Worm (Caenorhabditis elegans) whole organism, L1 larva: Measurements from ENCODE around the gene nhr-16.

Experiments
- C04F5.9 ChIP-seq: sonication (generic microtip); optimal IDR thresholded peaks from 2 replicates; lab custom pipeline; 2016; ENCODE audit warnings: missing genetic modification characterization, missing compliant biosample characterization
- C16A3.4 ChIP-seq: fragments of 150-350 bp; optimal IDR thresholded peaks from 2 replicates; lab custom pipeline; 2014; ENCODE audit warnings: missing biosample characterization, missing genetic modification characterization
- Y116A8C.19 ChIP-seq: sonication (generic microtip); optimal IDR thresholded peaks from 2 replicates; lab custom pipeline; 2016; ENCODE audit warnings: missing compliant biosample characterization, missing genetic modification characterization, borderline replicate concordance
- alr-1 ChIP-seq: fragments of 200-800 bp; sonication (Bioruptor generic); optimal IDR thresholded peaks from 2 replicates; lab custom pipeline; 2018; ENCODE audit warnings: borderline replicate concordance, mild to moderate bottlenecking, missing genetic modification characterization, missing compliant biosample characterization
- blmp-1 ChIP-seq: fragments of 150-350 bp; optimal IDR thresholded peaks from 2 replicates; lab custom pipeline; 2014; ENCODE audit warnings: missing biosample characterization, missing genetic modification characterization
- ceh-63 ChIP-seq: fragments of 200-800 bp; sonication (Bioruptor generic); optimal IDR thresholded peaks from 2 replicates; lab custom pipeline; 2018; ENCODE audit warnings: mild to moderate bottlenecking, missing genetic modification characterization, missing compliant biosample characterization
- ceh-82 ChIP-seq, 3 experiments: fragments of 150-350 bp in 1 of 3; sonication (generic microtip) in 2 of 3; optimal IDR thresholded peaks; 2 replicates each; lab custom pipeline; 2014 to 2017; ENCODE audit warnings: missing biosample characterization in 3 of 3, missing genetic modification characterization in 3 of 3
- ces-1 ChIP-seq: fragments of 150-350 bp; optimal IDR thresholded peaks from 2 replicates; lab custom pipeline; 2014; ENCODE audit warnings: missing biosample characterization, missing genetic modification reagents, missing genetic modification characterization
- dpl-1 ChIP-seq, 3 experiments: fragments of 150-350 bp in 2 of 3; sonication (generic microtip) in 1 of 3; optimal IDR thresholded peaks; 2 replicates each; lab custom pipeline; 2014 to 2017; ENCODE audit warnings: missing biosample characterization in 3 of 3, missing genetic modification characterization in 3 of 3, missing genetic modification reagents in 3 of 3
- efl-1 ChIP-seq, 4 experiments: fragments of 150-350 bp; optimal IDR thresholded peaks in 3 of 4; peaks in 1 of 4; 1 replicate in 1 of 4; 2 replicates in 3 of 4; lab custom pipeline; 2014; ENCODE audit warnings: missing biosample characterization in 2 of 4, missing genetic modification characterization in 2 of 4, missing genetic modification reagents in 2 of 4
- elt-2 ChIP-seq: sonication (generic microtip); optimal IDR thresholded peaks from 2 replicates; lab custom pipeline; 2016; ENCODE audit warnings: missing genetic modification characterization, mild to moderate bottlenecking, inconsistent platforms, missing compliant biosample characterization, missing genetic modification reagents
- fkh-8 ChIP-seq: sonication (generic microtip); optimal IDR thresholded peaks from 2 replicates; lab custom pipeline; 2016; ENCODE audit warnings: mild to moderate bottlenecking, missing genetic modification characterization, missing compliant biosample characterization
- fos-1 ChIP-seq: fragments of 150-350 bp; optimal IDR thresholded peaks from 2 replicates; lab custom pipeline; 2014; ENCODE audit warnings: missing biosample characterization, missing genetic modification characterization
- isw-1 ChIP-seq: fragments of 200-800 bp; sonication (Bioruptor generic); IDR thresholded peaks from 2 replicates; pipeline ENCODE4 v1.3.6; 2022; ENCODE audit warnings: missing genetic modification characterization, missing compliant biosample characterization
- lin-14 ChIP-seq: fragments of 200-800 bp; sonication (Bioruptor generic); optimal IDR thresholded peaks from 2 replicates; lab custom pipeline; 2018; ENCODE audit warnings: mild to moderate bottlenecking, missing genetic modification characterization, moderate library complexity, missing compliant biosample characterization
- lin-15B ChIP-seq: fragments of 150-350 bp; sonication (generic microtip); optimal IDR thresholded peaks from 3 replicates; lab custom pipeline; 2014; ENCODE audit warnings: missing biosample characterization, missing genetic modification characterization
- lin-35 ChIP-seq, 2 experiments: fragments of 150-350 bp; optimal IDR thresholded peaks; 2 replicates each; lab custom pipeline; 2014; ENCODE audit warnings: missing biosample characterization in 2 of 2, missing genetic modification characterization in 2 of 2, missing genetic modification reagents in 2 of 2
- lir-3 ChIP-seq: sonication (generic microtip); optimal IDR thresholded peaks from 2 replicates; lab custom pipeline; 2016; ENCODE audit warnings: mild to moderate bottlenecking, missing genetic modification characterization, moderate library complexity, missing compliant biosample characterization; ENCODE audit not compliant: poor library complexity
- lsy-2 ChIP-seq, 2 experiments: fragments of 150-350 bp; optimal IDR thresholded peaks; 2 replicates each; lab custom pipeline; 2014; ENCODE audit warnings: missing biosample characterization in 2 of 2, missing genetic modification characterization in 2 of 2
- mab-9 ChIP-seq: fragments of 200-800 bp; sonication (Bioruptor generic); IDR thresholded peaks from 2 replicates; pipeline ENCODE4 v1.3.6; 2022; ENCODE audit warnings: missing genetic modification reagents, missing genetic modification characterization, missing compliant biosample characterization
- mef-2 ChIP-seq: fragments of 150-350 bp; optimal IDR thresholded peaks from 2 replicates; lab custom pipeline; 2014; ENCODE audit warnings: missing biosample characterization, missing genetic modification characterization
- nhr-12 ChIP-seq: sonication (generic microtip); optimal IDR thresholded peaks from 2 replicates; lab custom pipeline; 2017; ENCODE audit warnings: missing biosample characterization, missing genetic modification characterization
- nhr-47 ChIP-seq: sonication (generic microtip); optimal IDR thresholded peaks from 2 replicates; lab custom pipeline; 2016; ENCODE audit warnings: mild to moderate bottlenecking, missing genetic modification characterization, moderate library complexity, missing compliant biosample characterization
- nhr-71 ChIP-seq: sonication (generic microtip); optimal IDR thresholded peaks from 2 replicates; lab custom pipeline; 2016; ENCODE audit warnings: mild to moderate bottlenecking, missing genetic modification characterization, moderate library complexity, missing compliant biosample characterization
- nhr-76 ChIP-seq: sonication (generic microtip); optimal IDR thresholded peaks from 2 replicates; lab custom pipeline; 2017; ENCODE audit warnings: missing biosample characterization, missing genetic modification characterization
- nhr-85 ChIP-seq: sonication (generic microtip); peaks from one replicate; lab custom pipeline; 2016; ENCODE audit warnings: missing genetic modification characterization, inconsistent platforms, missing compliant biosample characterization
- nhr-90 ChIP-seq: sonication (generic microtip); optimal IDR thresholded peaks from 2 replicates; lab custom pipeline; 2016; ENCODE audit warnings: mild to moderate bottlenecking, missing genetic modification characterization, missing compliant biosample characterization; ENCODE audit not compliant: poor library complexity
- skn-1 ChIP-seq: fragments of 150-350 bp; optimal IDR thresholded peaks from 2 replicates; lab custom pipeline; 2014; ENCODE audit warnings: missing biosample characterization, missing genetic modification characterization
- snu-23 ChIP-seq: sonication (generic microtip); optimal IDR thresholded peaks from 2 replicates; lab custom pipeline; 2016; ENCODE audit warnings: missing genetic modification characterization, missing compliant biosample characterization
- sptf-1 ChIP-seq: fragments of 150-350 bp; optimal IDR thresholded peaks from 2 replicates; lab custom pipeline; 2014; ENCODE audit warnings: missing biosample characterization, missing genetic modification characterization
- swsn-7 ChIP-seq: sonication (generic microtip); optimal IDR thresholded peaks from 2 replicates; lab custom pipeline; 2016; ENCODE audit warnings: missing genetic modification characterization, missing compliant biosample characterization
- tbx-2 ChIP-seq: sonication (generic microtip); optimal IDR thresholded peaks from 2 replicates; lab custom pipeline; 2016; ENCODE audit warnings: missing genetic modification characterization, missing compliant biosample characterization
- unc-86 ChIP-seq: sonication (generic microtip); optimal IDR thresholded peaks from 2 replicates; lab custom pipeline; 2016; ENCODE audit warnings: missing genetic modification characterization, missing compliant biosample characterization
- xbp-1 ChIP-seq: sonication (generic microtip); optimal IDR thresholded peaks from 2 replicates; lab custom pipeline; 2016; ENCODE audit warnings: missing genetic modification characterization, missing compliant biosample characterization
- zip-4 ChIP-seq: fragments of 200-800 bp; sonication (Bioruptor generic); optimal IDR thresholded peaks from 2 replicates; lab custom pipeline; 2018; ENCODE audit warnings: mild to moderate bottlenecking, missing genetic modification characterization, moderate library complexity, missing compliant biosample characterization

Gene nhr-16

ce11 chrII:4453453-4453852 lies 14.8 kb downstream of the nhr-16 start:
- peak; percentile 60 for TF ChIP-seq lin-14
- peak in 1 of 2 experiments; percentile 34 for TF ChIP-seq lin-35 (GFP tag; optimal IDR thresholded peaks at IDR 0.05; lab: Kevin White, UChicago)
- TF ChIP-seq unc-86 (tag; lab: Kevin White, UChicago), result peak; percentile 55
- no peak for TF ChIP-seq efl-1 (optimal IDR thresholded peaks at IDR 0.05; lab: Kevin White, UChicago)
- peak; percentile 13 to 56 for TF ChIP-seq efl-1 (GFP tag; optimal IDR thresholded peaks at IDR 0.05 in 1 of 2; lab: Kevin White, UChicago)
- TF ChIP-seq nhr-12 (tag; lab: Kevin White, UChicago), result no peak
- TF ChIP-seq dpl-1 (GFP tag; optimal IDR thresholded peaks at IDR 0.05; lab: Kevin White, UChicago), result peak in 1 of 3 experiments; percentile 35

- no peak for TF ChIP-seq skn-1 (tag; lab: Kevin White, UChicago)
- TF ChIP-seq ceh-63 (GFP tag; lab: Kevin White, UChicago), result no peak
These were observed 16.2 kb downstream of the nhr-16 start for ce11 chrII:4454823-4455222.

DNA sequence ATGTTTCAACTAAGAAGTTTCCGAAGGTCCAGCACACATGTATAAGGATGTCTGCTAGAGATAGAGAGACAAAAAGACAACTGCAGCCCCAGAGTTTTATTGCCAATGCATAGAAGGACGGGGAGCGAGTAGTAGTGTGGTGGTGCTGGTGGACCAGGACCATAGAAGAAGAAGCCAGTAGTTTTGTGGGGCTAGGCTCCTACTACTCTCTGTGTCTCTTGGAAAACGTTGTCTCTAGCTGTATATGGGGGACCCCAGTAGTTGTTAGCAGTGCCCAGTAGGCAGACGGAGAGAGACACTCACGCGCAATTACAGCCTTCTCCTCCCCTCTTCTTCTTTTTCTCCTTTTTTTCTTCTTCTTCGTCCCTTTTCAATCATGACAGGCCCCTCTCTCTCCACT lies 17.4 kb downstream of the nhr-16 start:
- TF ChIP-seq snu-23 (GFP tag; lab: Kevin White, UChicago) (peak; percentile 37), sptf-1 (no peak), elt-2 (no peak), lin-14 (peak; percentile 82), nhr-85 (tag; lab: Kevin White, UChicago) (no peak), nhr-47 (peak; percentile 39), unc-86 (tag; lab: Kevin White, UChicago) (peak; percentile 68), nhr-71 (tag; lab: Kevin White, UChicago) (peak; percentile 40), ceh-82 (tag; optimal IDR thresholded peaks at IDR 0.05; lab: Kevin White, UChicago) (peak in 2 of 3 experiments; percentile 22 to 61), lin-35 (GFP tag; optimal IDR thresholded peaks at IDR 0.05; lab: Kevin White, UChicago) (peak in 1 of 2 experiments; percentile 22), ces-1 (GFP tag; lab: Kevin White, UChicago) (peak; percentile 18), lsy-2 (tag; optimal IDR thresholded peaks at IDR 0.05; lab: Kevin White, UChicago) (peak in 1 of 2 experiments; percentile 30), fos-1 (tag; lab: Kevin White, UChicago) (no peak), zip-4 (GFP tag; lab: Kevin White, UChicago) (no peak), mab-9 (GFP tag; lab: Robert Waterston, UW) (peak; percentile 64; the same call in 1 of the 2 replicates), C16A3.4 (no peak), fkh-8 (peak; percentile 30), tbx-2 (peak; percentile 48), efl-1 (optimal IDR thresholded peaks at IDR 0.05; lab: Kevin White, UChicago) (peak in 1 of 2 experiments; percentile 13), efl-1 (GFP tag; optimal IDR thresholded peaks at IDR 0.05 in 1 of 2; lab: Kevin White, UChicago) (no peak), swsn-7 (tag; lab: Kevin White, UChicago) (peak; percentile 47), nhr-90 (tag; lab: Kevin White, UChicago) (no peak), isw-1 (peak; percentile 23)

DNA sequence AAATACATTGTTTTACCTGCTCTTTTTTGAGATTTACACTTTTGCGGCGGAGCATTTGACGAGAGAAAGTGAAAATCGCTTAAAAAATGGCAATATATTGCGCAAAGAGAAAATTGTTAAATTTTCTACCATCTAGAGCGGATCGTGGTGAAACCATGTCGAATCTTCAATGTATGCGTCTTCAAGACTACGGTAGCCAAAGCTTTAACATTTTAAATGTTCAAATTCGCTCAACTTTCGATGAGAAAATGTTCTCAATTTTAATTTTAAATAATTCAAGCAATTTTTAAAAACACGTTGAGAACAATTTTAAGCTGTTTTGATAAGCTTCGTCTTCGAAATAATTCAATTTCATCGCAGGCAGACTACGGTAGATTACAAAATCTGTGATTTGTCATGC lies 21.7 kb downstream of the nhr-16 start:
- TF ChIP-seq blmp-1 (tag; lab: Kevin White, UChicago) (no peak), efl-1 (optimal IDR thresholded peaks at IDR 0.05; lab: Kevin White, UChicago) (no peak), efl-1 (GFP tag; optimal IDR thresholded peaks at IDR 0.05 in 1 of 2; lab: Kevin White, UChicago) (peak in 1 of 2 experiments; percentile 24), xbp-1 (tag; lab: Kevin White, UChicago) (no peak)

ce11 chrII:4460851-4461250 lies 22.2 kb downstream of the nhr-16 start, which contains the start of the genes T12C9.7 and vps-18:
Gene T12C9.7, minus strand, starts transcription at chrII:4460951.
Gene vps-18, plus strand, starts transcription at chrII:4461130.
- no peak for TF ChIP-seq alr-1
- TF ChIP-seq lin-15B (tag; lab: Kevin White, UChicago), result no peak
- no peak for TF ChIP-seq C04F5.9

ce11 chrII:4462842-4463241 lies 24.2 kb downstream of the nhr-16 start:
- TF ChIP-seq lir-3 (no peak), Y116A8C.19 (tag; lab: Kevin White, UChicago) (no peak), nhr-76 (tag; lab: Kevin White, UChicago) (no peak), zip-4 (GFP tag; lab: Kevin White, UChicago) (no peak), mef-2 (no peak), nhr-47 (no peak), unc-86 (tag; lab: Kevin White, UChicago) (no peak)
